Fruit fly (Drosophila melanogaster) Kc167 (cell line): Measurements from ENCODE around the gene CG3984.

Experiments
- Myc ChIP-seq: fragments of >200 bp; optimal IDR thresholded peaks from 2 replicates; lab custom pipeline; 2017; ENCODE audit warnings: missing external identifiers
- Sin3A ChIP-seq: fragments of >200 bp; optimal IDR thresholded peaks from 2 replicates; lab custom pipeline; 2018; ENCODE audit warnings: missing external identifiers
- h ChIP-seq: fragments of >200 bp; optimal IDR thresholded peaks from 3 replicates; lab custom pipeline; 2018; ENCODE audit warnings: missing external identifiers
- insv ChIP-seq: fragments of >200 bp; optimal IDR thresholded peaks from 3 replicates; lab custom pipeline; 2018; ENCODE audit warnings: missing external identifiers
- psq ChIP-seq: fragments of >200 bp; optimal IDR thresholded peaks from 2 replicates; lab custom pipeline; 2017; ENCODE audit warnings: missing external identifiers
- ttk ChIP-seq: sonication (Bioruptor generic); optimal IDR thresholded peaks from 2 replicates; lab custom pipeline; 2017; ENCODE audit warnings: missing external identifiers

Gene CG3984

dm6 chr3R:15128646-15129429 is 8.1 kb upstream of the CG3984 start:
- TF ChIP-seq h (lab: Kevin White, UChicago) (no peak), psq (lab: Kevin White, UChicago) (no peak), insv (lab: Kevin White, UChicago) (no peak)

dm6 chr3R:15129998-15130397 is 7.0 kb upstream of the CG3984 start:
- no peak for TF ChIP-seq psq (lab: Kevin White, UChicago)

dm6 chr3R:15130873-15131272 is 6.1 kb upstream of the CG3984 start:
- no peak for TF ChIP-seq ttk (lab: Kevin White, UChicago)

- TF ChIP-seq psq (lab: Kevin White, UChicago): no peak
- no peak for TF ChIP-seq Myc (lab: Kevin White, UChicago)
- no peak for TF ChIP-seq Sin3A (lab: Kevin White, UChicago)
Observed at dm6 chr3R:15131677-15132076, 5.3 kb upstream of the CG3984 start, which contains the start of gene CG42788. Gene CG42788 (minus strand): TSS chr3R:15131926.

dm6 chr3R:15136015-15136414 is 933 bp upstream of the CG3984 start:
- TF ChIP-seq h (lab: Kevin White, UChicago): no peak
- TF ChIP-seq psq (lab: Kevin White, UChicago): no peak
- no peak for TF ChIP-seq ttk (lab: Kevin White, UChicago)
- TF ChIP-seq insv (lab: Kevin White, UChicago): no peak
- no peak for TF ChIP-seq Myc (lab: Kevin White, UChicago)
- TF ChIP-seq Sin3A (lab: Kevin White, UChicago): no peak

dm6 chr3R:15138251-15138650 is 1.3 kb downstream of the CG3984 start:
- TF ChIP-seq psq (lab: Kevin White, UChicago) (no peak), Myc (lab: Kevin White, UChicago) (no peak), ttk (lab: Kevin White, UChicago) (no peak), h (lab: Kevin White, UChicago) (no peak), Sin3A (lab: Kevin White, UChicago) (no peak), insv (lab: Kevin White, UChicago) (no peak)

dm6 chr3R:15139010-15139815 is 2.3 kb downstream of the CG3984 start:
- no peak for TF ChIP-seq h (lab: Kevin White, UChicago)
- TF ChIP-seq Myc (lab: Kevin White, UChicago): no peak
- no peak for TF ChIP-seq psq (lab: Kevin White, UChicago)
- TF ChIP-seq insv (lab: Kevin White, UChicago): no peak
- TF ChIP-seq ttk (lab: Kevin White, UChicago): no peak
- TF ChIP-seq Sin3A (lab: Kevin White, UChicago): no peak

- TF ChIP-seq insv (lab: Kevin White, UChicago): no peak
- no peak for TF ChIP-seq Myc (lab: Kevin White, UChicago)
- TF ChIP-seq Sin3A (lab: Kevin White, UChicago): no peak
- no peak for TF ChIP-seq psq (lab: Kevin White, UChicago)
Observed at dm6 chr3R:15139816-15140473, 3.0 kb downstream of the CG3984 start, which contains the start of gene CG3987. Gene CG3987 (plus strand): TSS chr3R:15139958.

- TF ChIP-seq ttk (lab: Kevin White, UChicago): no peak
- no peak for TF ChIP-seq insv (lab: Kevin White, UChicago)
- no peak for TF ChIP-seq Sin3A (lab: Kevin White, UChicago)
- TF ChIP-seq h (lab: Kevin White, UChicago): no peak
- no peak for TF ChIP-seq psq (lab: Kevin White, UChicago)
- no peak for TF ChIP-seq Myc (lab: Kevin White, UChicago)
Observed at dm6 chr3R:15145491-15145890, 8.5 kb downstream of the CG3984 start.

dm6 chr3R:15146408-15147037 is 9.6 kb downstream of the CG3984 start:
- TF ChIP-seq Myc (lab: Kevin White, UChicago) (no peak), ttk (lab: Kevin White, UChicago) (no peak), h (lab: Kevin White, UChicago) (no peak), insv (lab: Kevin White, UChicago) (no peak), psq (lab: Kevin White, UChicago) (no peak), Sin3A (lab: Kevin White, UChicago) (no peak)

- no peak for TF ChIP-seq insv (lab: Kevin White, UChicago)
- no peak for TF ChIP-seq h (lab: Kevin White, UChicago)
- TF ChIP-seq Sin3A (lab: Kevin White, UChicago): no peak
- TF ChIP-seq ttk (lab: Kevin White, UChicago): no peak
- no peak for TF ChIP-seq psq (lab: Kevin White, UChicago)
- no peak for TF ChIP-seq Myc (lab: Kevin White, UChicago)
Observed at dm6 chr3R:15147038-15147744, 10.2 kb downstream of the CG3984 start, which contains the start of gene Glys. Gene Glys (minus strand): TSS chr3R:15147531.
